Fruit fly (Drosophila melanogaster) whole organism, adult: Measurements from ENCODE around the gene CG14424.

Experiments
- CG11617 ChIP-seq: fragments of 200-800 bp; sonication (Bioruptor generic); optimal IDR thresholded peaks from 2 replicates; lab custom pipeline; 2017; ENCODE audit warnings: mild to moderate bottlenecking, missing biosample characterization, missing genetic modification reagents, missing genetic modification characterization
- CG12768 ChIP-seq: fragments of 200-800 bp; sonication (Bioruptor generic); optimal IDR thresholded peaks from 2 replicates; lab custom pipeline; 2017; ENCODE audit warnings: missing biosample characterization, missing genetic modification characterization, mild to moderate bottlenecking, moderate library complexity, missing genetic modification reagents
- CG14711 ChIP-seq: fragments of 200-800 bp; sonication (Bioruptor generic); optimal IDR thresholded peaks from 2 replicates; lab custom pipeline; 2018; ENCODE audit warnings: missing biosample characterization, mild to moderate bottlenecking, missing genetic modification characterization, moderate library complexity
- CG1620 ChIP-seq: fragments of 200-800 bp; sonication (Bioruptor generic); optimal IDR thresholded peaks from 2 replicates; lab custom pipeline; 2016; ENCODE audit warnings: missing biosample characterization, missing genetic modification characterization
- CG33017 ChIP-seq: fragments of 200-800 bp; sonication (Bioruptor generic); optimal IDR thresholded peaks from 2 replicates; lab custom pipeline; 2018; ENCODE audit warnings: missing biosample characterization, mild to moderate bottlenecking, missing genetic modification characterization, moderate library complexity
- CG5204 ChIP-seq: fragments of 200-800 bp; sonication (Bioruptor generic); optimal IDR thresholded peaks from 2 replicates; lab custom pipeline; 2016; ENCODE audit warnings: missing biosample characterization, missing genetic modification characterization
- CG7045 ChIP-seq: fragments of 200-800 bp; sonication (Bioruptor generic); optimal IDR thresholded peaks from 2 replicates; lab custom pipeline; 2017; ENCODE audit warnings: missing biosample characterization, mild to moderate bottlenecking, missing genetic modification characterization
- CG7101 ChIP-seq: fragments of 200-800 bp; sonication (Bioruptor generic); optimal IDR thresholded peaks from 2 replicates; lab custom pipeline; 2018; ENCODE audit warnings: missing biosample characterization, mild to moderate bottlenecking, missing genetic modification characterization, moderate library complexity
- Clk ChIP-seq: fragments of 200-800 bp; sonication (Bioruptor generic); optimal IDR thresholded peaks from 2 replicates; lab custom pipeline; 2017; ENCODE audit warnings: missing biosample characterization, missing genetic modification characterization
- Crg-1 ChIP-seq: fragments of 200-800 bp; sonication (Bioruptor generic); optimal IDR thresholded peaks from 2 replicates; lab custom pipeline; 2016; ENCODE audit warnings: missing biosample characterization, missing genetic modification characterization
- Hr96 ChIP-seq: fragments of 200-800 bp; sonication (Bioruptor generic); optimal IDR thresholded peaks from 2 replicates; lab custom pipeline; 2016; ENCODE audit warnings: missing biosample characterization, missing genetic modification characterization
- Mnt ChIP-seq: fragments of 200-800 bp; sonication (Bioruptor generic); optimal IDR thresholded peaks from 2 replicates; lab custom pipeline; 2016; ENCODE audit warnings: missing biosample characterization, mild to moderate bottlenecking, missing genetic modification characterization
- bab1 ChIP-seq: fragments of 200-800 bp; sonication (Bioruptor generic); optimal IDR thresholded peaks from 3 replicates; lab custom pipeline; 2019; ENCODE audit warnings: missing biosample characterization, mild to moderate bottlenecking, missing genetic modification characterization, moderate library complexity
- cic ChIP-seq: fragments of 200-800 bp; sonication (Bioruptor generic); optimal IDR thresholded peaks from 2 replicates; lab custom pipeline; 2017; ENCODE audit warnings: missing biosample characterization, mild to moderate bottlenecking, missing genetic modification characterization, moderate library complexity
- cnc ChIP-seq, 2 experiments: fragments of >200 bp; optimal IDR thresholded peaks; 2 replicates each; lab custom pipeline; 2017
- kay ChIP-seq: fragments of 200-800 bp; sonication (Bioruptor generic); peaks from one replicate; lab custom pipeline; 2016; ENCODE audit warnings: missing biosample characterization, missing genetic modification characterization, borderline replicate concordance
- ovo ChIP-seq: fragments of 200-800 bp; sonication (Bioruptor generic); optimal IDR thresholded peaks from 2 replicates; lab custom pipeline; 2016; ENCODE audit warnings: missing biosample characterization, missing genetic modification characterization
- pad ChIP-seq: fragments of 200-800 bp; sonication (Bioruptor generic); optimal IDR thresholded peaks from 3 replicates; lab custom pipeline; 2017; ENCODE audit warnings: missing biosample characterization, missing genetic modification characterization, mild to moderate bottlenecking, moderate library complexity, missing genetic modification reagents
- tj ChIP-seq: fragments of 200-800 bp; sonication (Bioruptor generic); optimal IDR thresholded peaks from 3 replicates; lab custom pipeline; 2017; ENCODE audit warnings: missing biosample characterization, mild to moderate bottlenecking, missing genetic modification characterization, moderate library complexity
- toe ChIP-seq: fragments of 200-800 bp; sonication (Bioruptor generic); optimal IDR thresholded peaks from 2 replicates; lab custom pipeline; 2016; ENCODE audit warnings: missing biosample characterization, missing genetic modification characterization

CG14424 gene

DNA sequence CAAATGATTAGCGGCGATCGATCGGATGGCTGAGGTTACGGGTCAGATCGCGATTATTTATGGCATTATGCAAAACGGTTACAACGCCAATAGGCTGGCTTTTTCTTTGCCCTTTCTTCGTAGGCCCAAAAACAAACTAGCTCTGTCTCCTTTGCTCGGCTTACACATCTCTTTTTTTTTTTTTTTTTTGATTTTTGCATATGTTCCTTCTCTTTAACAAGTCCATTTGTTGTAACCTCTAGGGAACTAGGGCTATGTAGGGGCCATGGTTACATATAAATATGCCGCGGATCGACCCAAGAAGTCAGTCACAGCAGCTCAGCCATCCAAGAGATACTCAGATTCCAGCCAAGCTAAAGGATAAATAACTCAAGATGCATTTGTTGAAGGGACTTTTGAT, 14.1 kb upstream of the CG14424 start, which contains the start of gene CG14421:
Gene CG14421 (plus strand): TSS at position 301 of the 400 bp plus-strand sequence.
- no peak for TF ChIP-seq Hr96 (GFP tag; lab: Kevin White, UChicago)
- no peak for TF ChIP-seq CG11617 (GFP tag; lab: Kevin White, UChicago)
- no peak for TF ChIP-seq cic
- TF ChIP-seq tj (GFP tag; lab: Kevin White, UChicago): no peak
- TF ChIP-seq pad (GFP tag; lab: Kevin White, UChicago): no peak
- TF ChIP-seq cnc (optimal IDR thresholded peaks at IDR 0.05; lab: Kevin White, UChicago): no peak
- TF ChIP-seq CG1620: no peak
- TF ChIP-seq CG14711 (tag; lab: Kevin White, UChicago): no peak
- no peak for TF ChIP-seq kay
- TF ChIP-seq bab1: no peak
- no peak for TF ChIP-seq Mnt (GFP tag; lab: Kevin White, UChicago)
- TF ChIP-seq CG33017 (tag; lab: Kevin White, UChicago): no peak
- no peak for TF ChIP-seq CG7045 (GFP tag; lab: Kevin White, UChicago)
- no peak for TF ChIP-seq Clk (GFP tag; lab: Kevin White, UChicago)
- no peak for TF ChIP-seq CG7101 (tag; lab: Kevin White, UChicago)
- TF ChIP-seq CG12768: no peak

DNA sequence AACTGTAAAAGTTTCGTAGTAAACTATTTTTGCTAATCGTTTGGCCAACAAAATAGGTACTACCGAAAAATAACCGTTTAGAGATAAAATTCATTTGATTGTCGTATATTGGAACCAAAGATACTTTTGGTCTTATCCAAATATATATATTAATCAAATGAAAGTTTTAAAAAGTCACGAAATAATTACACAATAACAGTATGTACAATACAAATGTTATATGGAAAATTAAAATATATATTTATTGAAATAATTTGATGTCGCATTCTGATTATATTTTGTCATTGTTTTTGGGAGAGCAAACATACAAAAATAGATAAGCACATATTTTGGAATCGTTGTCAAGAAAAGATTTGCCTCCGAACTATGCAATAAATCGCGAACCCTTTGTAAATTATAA, 11.5 kb upstream of the CG14424 start, which contains the start of gene CG14420:
Gene CG14420 (plus strand): TSS at position 301 of the 400 bp plus-strand sequence.
- no peak for TF ChIP-seq CG1620
- no peak for TF ChIP-seq CG7045 (GFP tag; lab: Kevin White, UChicago)
- no peak for TF ChIP-seq cic
- TF ChIP-seq CG5204: no peak
- TF ChIP-seq CG33017 (tag; lab: Kevin White, UChicago): no peak
- TF ChIP-seq tj (GFP tag; lab: Kevin White, UChicago): no peak
- TF ChIP-seq CG12768: no peak
- no peak for TF ChIP-seq CG7101 (tag; lab: Kevin White, UChicago)

DNA sequence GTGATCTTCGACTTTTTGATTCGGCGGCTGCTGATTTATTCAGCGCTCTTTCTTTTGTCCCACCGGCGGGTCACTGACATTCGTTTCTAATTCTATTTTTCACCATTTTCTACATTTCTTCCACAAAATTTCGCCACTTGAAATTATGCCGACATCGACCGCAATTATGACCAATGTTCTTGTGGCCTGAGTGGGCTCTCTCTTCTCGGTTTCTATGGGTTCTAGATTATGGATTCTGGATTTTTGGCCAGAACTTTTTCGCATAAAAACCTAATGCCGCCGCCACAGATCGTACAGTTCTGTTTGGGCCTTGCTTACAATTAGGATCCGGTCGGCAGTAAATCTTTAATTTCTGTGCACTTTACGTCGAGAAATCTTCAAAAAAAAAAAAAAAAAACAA, 9.7 kb upstream of the CG14424 start, which contains the start of gene CG3598:
Gene CG3598 (plus strand): TSS at position 301 of the 400 bp plus-strand sequence.
- TF ChIP-seq CG7045 (GFP tag; lab: Kevin White, UChicago) (no peak), cnc (optimal IDR thresholded peaks at IDR 0.05; lab: Kevin White, UChicago) (no peak), CG33017 (tag; lab: Kevin White, UChicago) (no peak), CG12768 (no peak), kay (no peak), Mnt (GFP tag; lab: Kevin White, UChicago) (no peak), Crg-1 (no peak), toe (no peak), CG7101 (tag; lab: Kevin White, UChicago) (no peak), Hr96 (GFP tag; lab: Kevin White, UChicago) (no peak), ovo (GFP tag; lab: Kevin White, UChicago) (no peak), CG14711 (tag; lab: Kevin White, UChicago) (no peak)

DNA sequence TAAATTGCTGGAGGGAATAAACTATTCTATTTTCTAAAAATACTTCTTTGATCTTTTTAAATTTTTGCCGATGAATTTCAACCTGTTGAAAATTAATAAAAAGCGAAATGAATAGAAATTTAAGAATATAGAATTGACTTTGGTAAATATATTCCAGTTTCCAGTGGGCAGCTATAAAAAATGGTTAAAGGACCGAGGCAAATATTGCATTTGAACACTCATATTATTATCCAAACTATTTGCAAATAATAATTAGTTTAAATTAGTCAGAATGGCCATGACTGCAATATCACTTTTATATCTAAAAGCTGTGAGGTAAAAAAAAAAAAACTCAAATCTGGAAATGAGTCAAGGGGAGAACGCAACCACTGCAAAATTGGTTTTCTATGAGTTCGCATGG, 7.8 kb upstream of the CG14424 start, which contains the start of gene CG3592:
Gene CG3592 (plus strand): TSS at position 301 of the 400 bp plus-strand sequence.
- no peak for TF ChIP-seq CG5204
- TF ChIP-seq CG33017 (tag; lab: Kevin White, UChicago): no peak
- TF ChIP-seq CG14711 (tag; lab: Kevin White, UChicago): no peak
- no peak for TF ChIP-seq cnc (optimal IDR thresholded peaks at IDR 0.05; lab: Kevin White, UChicago)
- TF ChIP-seq ovo (GFP tag; lab: Kevin White, UChicago): no peak
- no peak for TF ChIP-seq toe
- no peak for TF ChIP-seq CG11617 (GFP tag; lab: Kevin White, UChicago)
- TF ChIP-seq Clk (GFP tag; lab: Kevin White, UChicago): no peak
- no peak for TF ChIP-seq tj (GFP tag; lab: Kevin White, UChicago)
- TF ChIP-seq CG7101 (tag; lab: Kevin White, UChicago): no peak
- TF ChIP-seq Mnt (GFP tag; lab: Kevin White, UChicago): no peak
- TF ChIP-seq Hr96 (GFP tag; lab: Kevin White, UChicago): no peak
- TF ChIP-seq CG12768: no peak
- no peak for TF ChIP-seq CG7045 (GFP tag; lab: Kevin White, UChicago)
- no peak for TF ChIP-seq kay
- no peak for TF ChIP-seq pad (GFP tag; lab: Kevin White, UChicago)
- TF ChIP-seq CG1620: no peak
- TF ChIP-seq cic: no peak
- no peak for TF ChIP-seq bab1

DNA sequence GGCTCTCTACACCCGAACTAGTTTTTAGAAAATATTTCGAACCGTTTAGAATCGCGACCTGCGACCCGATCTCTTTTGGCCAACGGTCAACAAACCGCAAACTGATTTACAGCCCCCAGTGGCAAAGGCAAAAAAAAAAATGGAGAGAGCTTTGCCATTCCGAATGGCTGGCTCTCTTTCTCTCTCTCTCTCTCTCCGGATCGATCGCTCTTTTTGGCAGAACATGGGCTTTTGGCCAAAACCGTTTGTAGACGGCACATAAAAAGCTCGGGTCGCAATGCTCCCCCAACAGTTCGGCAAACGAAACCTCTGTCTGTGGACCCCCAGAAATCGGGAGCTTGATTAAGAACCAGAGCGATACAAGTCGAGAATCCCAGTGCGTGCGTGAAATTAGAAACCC, 2.4 kb upstream of the CG14424 start, which contains the start of gene CG32793:
Gene CG32793 (plus strand): TSS at position 301 of the 400 bp plus-strand sequence.
- TF ChIP-seq CG7101 (tag; lab: Kevin White, UChicago): no peak
- no peak for TF ChIP-seq cnc (optimal IDR thresholded peaks at IDR 0.05; lab: Kevin White, UChicago)
- no peak for TF ChIP-seq Mnt (GFP tag; lab: Kevin White, UChicago)
- TF ChIP-seq CG11617 (GFP tag; lab: Kevin White, UChicago): no peak
- no peak for TF ChIP-seq Clk (GFP tag; lab: Kevin White, UChicago)
- TF ChIP-seq CG33017 (tag; lab: Kevin White, UChicago): no peak
- TF ChIP-seq tj (GFP tag; lab: Kevin White, UChicago): no peak
- no peak for TF ChIP-seq toe
- no peak for TF ChIP-seq CG14711 (tag; lab: Kevin White, UChicago)
- no peak for TF ChIP-seq kay
- TF ChIP-seq CG5204: no peak
- TF ChIP-seq Crg-1: no peak
- TF ChIP-seq cic: no peak
- TF ChIP-seq CG7045 (GFP tag; lab: Kevin White, UChicago): no peak

DNA sequence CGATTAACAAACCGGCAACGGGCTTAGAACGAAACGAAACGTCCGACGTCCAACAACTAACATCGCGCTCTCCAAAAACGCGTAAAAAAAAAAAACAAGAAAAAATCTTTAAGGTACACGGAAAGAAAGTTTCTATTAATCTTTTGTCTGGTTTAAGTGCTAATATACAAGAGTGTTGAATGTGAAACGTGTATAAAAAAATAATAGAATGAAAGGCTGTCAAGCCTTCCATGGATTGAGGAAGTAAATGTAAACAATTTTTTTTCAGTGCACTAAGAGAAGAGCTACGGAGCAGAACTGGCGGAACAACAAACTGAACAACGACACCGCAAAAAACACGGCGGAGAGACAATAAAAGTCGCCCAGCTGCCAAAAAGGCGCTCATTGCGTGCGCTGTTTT, 7.3 kb downstream of the CG14424 start, which contains the start of gene CG3588:
Gene CG3588 (plus strand): TSS at position 29 of the 400 bp plus-strand sequence.
- TF ChIP-seq CG7045 (GFP tag; lab: Kevin White, UChicago) (no peak), cnc (optimal IDR thresholded peaks at IDR 0.05; lab: Kevin White, UChicago) (no peak), CG14711 (tag; lab: Kevin White, UChicago) (no peak), tj (GFP tag; lab: Kevin White, UChicago) (no peak), CG7101 (tag; lab: Kevin White, UChicago) (no peak), CG1620 (no peak), bab1 (no peak), Crg-1 (no peak), CG33017 (tag; lab: Kevin White, UChicago) (no peak), Hr96 (GFP tag; lab: Kevin White, UChicago) (no peak), pad (GFP tag; lab: Kevin White, UChicago) (no peak), ovo (GFP tag; lab: Kevin White, UChicago) (no peak), kay (no peak), CG12768 (no peak), toe (no peak), Mnt (GFP tag; lab: Kevin White, UChicago) (no peak), cic (no peak)
